Worm (Caenorhabditis elegans): ENCODE measurements around the gene srd-35.

The srd-35 gene

DNA sequence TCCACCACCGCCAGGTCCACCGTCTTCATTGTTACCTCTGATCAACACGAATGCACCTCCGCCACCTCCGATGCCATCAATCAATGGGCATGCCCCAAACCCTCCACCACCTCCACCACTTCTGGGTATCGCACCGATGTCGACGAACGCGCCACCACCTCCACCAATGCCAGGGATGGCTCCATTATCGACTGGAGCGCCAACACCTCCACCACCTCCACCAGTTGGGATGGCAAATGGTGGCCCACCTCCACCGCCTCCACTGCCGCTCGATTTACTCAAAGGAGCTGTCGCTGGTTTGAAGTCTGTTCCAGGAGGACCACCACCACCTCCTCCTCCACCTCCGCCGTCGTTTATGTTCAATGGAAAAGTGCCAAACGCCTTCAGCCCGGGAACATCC, 40.2 kb downstream of the srd-35 start:
- TF ChIP-seq mab-5 (tag; optimal IDR thresholded peaks at IDR 0.05) (no peak), lin-32 (GFP tag; optimal IDR thresholded peaks at IDR 0.05) (no peak), drap-1 (GFP tag; optimal IDR thresholded peaks at IDR 0.05) (no peak), hlh-1 (tag; optimal IDR thresholded peaks at IDR 0.05) (no peak), ztf-11 (tag; optimal IDR thresholded peaks at IDR 0.05) (no peak), unc-62 (GFP tag; optimal IDR thresholded peaks at IDR 0.05) (no peak)

DNA sequence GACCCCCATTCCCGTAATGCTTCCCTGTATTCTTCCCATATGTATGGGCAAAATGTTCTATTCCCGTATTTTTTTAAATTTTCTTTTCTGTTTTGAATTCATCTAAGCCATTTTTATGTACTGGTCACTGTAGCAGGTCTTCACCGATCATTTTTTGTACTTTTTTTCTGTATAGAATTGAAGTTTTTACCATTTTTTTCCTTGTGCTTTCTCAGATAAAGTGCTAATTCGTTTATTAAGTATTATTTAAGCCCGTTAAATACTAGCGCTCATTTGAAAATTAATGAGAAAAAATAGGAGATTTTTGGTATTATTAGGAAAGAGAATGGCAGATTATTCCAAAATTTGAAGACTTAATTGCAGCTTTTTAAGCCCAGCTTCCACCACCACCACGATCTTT, 42.6 kb downstream of the srd-35 start:
- TF ChIP-seq ceh-39 (tag; optimal IDR thresholded peaks at IDR 0.05) (no peak), ham-2 (GFP tag; optimal IDR thresholded peaks at IDR 0.05) (no peak), elt-1 (tag; optimal IDR thresholded peaks at IDR 0.05; ENCODE audit: borderline replicate concordance, insufficient read depth) (no peak), lin-32 (GFP tag; optimal IDR thresholded peaks at IDR 0.05) (no peak), ceh-43 (GFP tag; optimal IDR thresholded peaks at IDR 0.05) (no peak), mab-5 (tag; optimal IDR thresholded peaks at IDR 0.05) (no peak), ceh-83 (GFP tag; optimal IDR thresholded peaks at IDR 0.05) (no peak), nhr-237 (tag; optimal IDR thresholded peaks at IDR 0.05) (no peak), flh-1 (GFP tag; optimal IDR thresholded peaks at IDR 0.05) (no peak), nhr-28 (tag; optimal IDR thresholded peaks at IDR 0.05) (no peak), ces-1 (GFP tag; optimal IDR thresholded peaks at IDR 0.05) (no peak), ztf-11 (tag; optimal IDR thresholded peaks at IDR 0.05) (no peak), tbx-8 (GFP tag; optimal IDR thresholded peaks at IDR 0.05) (no peak), mep-1 (tag; optimal IDR thresholded peaks at IDR 0.05) (no peak), sptf-1 (tag; optimal IDR thresholded peaks at IDR 0.05) (no peak), M03D4.4 (tag; optimal IDR thresholded peaks at IDR 0.05) (no peak), cnd-1 (tag; optimal IDR thresholded peaks at IDR 0.05) (no peak)

DNA sequence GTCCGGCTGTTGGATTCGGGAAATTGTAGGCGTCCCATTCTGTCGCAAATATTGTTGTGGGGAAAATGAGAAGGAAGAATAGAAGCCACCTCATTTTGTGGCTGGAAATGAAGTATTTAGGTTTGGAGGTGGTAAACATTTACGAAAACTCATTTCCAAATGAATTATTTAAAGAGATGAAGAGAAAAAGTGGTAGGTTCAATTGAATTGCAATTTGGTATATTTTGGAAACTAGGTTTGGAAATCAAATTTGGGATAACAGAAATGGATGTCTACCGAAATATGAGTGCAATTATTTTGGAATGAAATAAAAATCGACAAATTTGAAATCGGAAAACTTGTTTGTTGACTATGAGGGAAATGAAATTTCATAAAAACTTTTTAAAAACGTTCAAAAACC, 44.6 kb downstream of the srd-35 start, which contains the start of gene F15B9.10:
Gene F15B9.10 (minus strand): TSS at position 101 of the 400 bp plus-strand sequence.
- TF ChIP-seq ceh-43 (GFP tag; optimal IDR thresholded peaks at IDR 0.05) (no peak), ces-1 (GFP tag; optimal IDR thresholded peaks at IDR 0.05) (no peak), pha-4 (tag; optimal IDR thresholded peaks at IDR 0.05) (no peak), mls-2 (tag; optimal IDR thresholded peaks at IDR 0.05) (no peak), ztf-11 (tag; optimal IDR thresholded peaks at IDR 0.05) (no peak), lin-32 (GFP tag; optimal IDR thresholded peaks at IDR 0.05) (no peak), elt-1 (tag; optimal IDR thresholded peaks at IDR 0.05; ENCODE audit: borderline replicate concordance, insufficient read depth) (no peak), sptf-1 (tag; optimal IDR thresholded peaks at IDR 0.05) (no peak), nhr-28 (tag; optimal IDR thresholded peaks at IDR 0.05) (no peak), flh-1 (GFP tag; optimal IDR thresholded peaks at IDR 0.05) (no peak), unc-39 (tag; optimal IDR thresholded peaks at IDR 0.05) (no peak), hlh-1 (tag; optimal IDR thresholded peaks at IDR 0.05) (no peak), blmp-1 (tag; optimal IDR thresholded peaks at IDR 0.05) (no peak), nhr-76 (tag; optimal IDR thresholded peaks at IDR 0.05) (no peak), unc-120 (tag; optimal IDR thresholded peaks at IDR 0.05; ENCODE audit: poor library complexity, severe bottlenecking) (no peak)

DNA sequence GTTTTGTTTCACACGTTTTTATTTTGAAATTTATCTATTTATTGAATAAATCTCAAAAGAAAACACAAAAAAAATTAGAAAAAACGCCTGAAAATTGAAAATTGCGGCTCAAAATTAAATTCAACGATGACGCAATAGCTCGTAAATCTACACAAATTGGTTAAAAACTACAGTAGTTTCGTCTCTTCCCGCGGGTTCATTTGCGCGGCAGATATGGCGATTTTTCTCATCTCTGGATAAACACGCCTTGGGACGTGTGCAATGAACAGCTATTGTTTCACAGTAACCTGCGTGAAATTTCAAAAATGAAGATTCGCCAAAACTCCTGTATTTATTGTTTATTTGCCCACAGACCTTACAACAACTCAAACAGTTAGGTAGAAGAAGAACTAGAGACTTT, 45.1 kb downstream of the srd-35 start:
- no peak for TF ChIP-seq nhr-76 (tag; optimal IDR thresholded peaks at IDR 0.05)
- TF ChIP-seq sem-2 (GFP tag; optimal IDR thresholded peaks at IDR 0.05) = no peak
- no peak for TF ChIP-seq cnd-1 (tag; optimal IDR thresholded peaks at IDR 0.05)
- no peak for TF ChIP-seq elt-1 (tag; optimal IDR thresholded peaks at IDR 0.05; ENCODE audit: borderline replicate concordance, insufficient read depth)
- no peak for TF ChIP-seq lin-13 (tag; optimal IDR thresholded peaks at IDR 0.05)
- TF ChIP-seq M03D4.4 (tag; optimal IDR thresholded peaks at IDR 0.05) = no peak
- TF ChIP-seq tbx-8 (GFP tag; optimal IDR thresholded peaks at IDR 0.05) = no peak
- TF ChIP-seq ceh-83 (GFP tag; optimal IDR thresholded peaks at IDR 0.05) = no peak
- no peak for TF ChIP-seq pha-4 (tag; optimal IDR thresholded peaks at IDR 0.05)
- TF ChIP-seq nhr-237 (tag; optimal IDR thresholded peaks at IDR 0.05) = no peak
- TF ChIP-seq blmp-1 (tag; optimal IDR thresholded peaks at IDR 0.05) = no peak

DNA sequence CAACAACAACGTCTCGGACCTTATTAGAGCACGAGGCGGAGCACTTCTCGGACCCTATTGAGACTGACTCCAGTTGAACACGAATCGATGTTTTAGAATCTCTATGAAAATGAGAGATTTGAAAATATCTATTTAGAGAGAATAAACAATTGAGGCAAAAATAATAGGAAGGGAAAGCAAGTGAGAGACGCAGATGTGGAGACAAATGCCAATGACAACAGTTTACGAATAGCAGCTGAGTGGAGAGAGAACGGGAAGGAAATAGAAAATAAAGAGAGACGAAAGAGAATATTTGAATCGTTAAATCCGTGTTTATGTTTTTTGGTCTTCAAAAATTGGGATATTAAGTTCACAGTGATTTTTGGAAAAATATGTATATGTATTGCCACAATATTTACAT, 45.7 kb downstream of the srd-35 start:
- TF ChIP-seq cnd-1 (tag; optimal IDR thresholded peaks at IDR 0.05) (no peak), lsy-2 (tag; optimal IDR thresholded peaks at IDR 0.05) (peak; percentile 28), bed-3 (GFP tag; optimal IDR thresholded peaks at IDR 0.05) (no peak), ces-1 (GFP tag; optimal IDR thresholded peaks at IDR 0.05) (peak; percentile 59), snpc-4 (tag; optimal IDR thresholded peaks at IDR 0.05) (no peak), flh-1 (GFP tag; optimal IDR thresholded peaks at IDR 0.05) (no peak), nhr-76 (tag; optimal IDR thresholded peaks at IDR 0.05) (no peak), ceh-43 (GFP tag; optimal IDR thresholded peaks at IDR 0.05) (no peak), blmp-1 (tag; optimal IDR thresholded peaks at IDR 0.05) (no peak), ceh-83 (GFP tag; optimal IDR thresholded peaks at IDR 0.05) (no peak), unc-120 (tag; optimal IDR thresholded peaks at IDR 0.05; ENCODE audit: poor library complexity, severe bottlenecking) (peak; percentile 50), elt-1 (tag; optimal IDR thresholded peaks at IDR 0.05; ENCODE audit: borderline replicate concordance, insufficient read depth) (no peak), zip-8 (tag; optimal IDR thresholded peaks at IDR 0.05) (no peak), nhr-28 (tag; optimal IDR thresholded peaks at IDR 0.05) (no peak), elt-3 (tag; optimal IDR thresholded peaks at IDR 0.05) (no peak), hlh-1 (tag; optimal IDR thresholded peaks at IDR 0.05) (peak; percentile 29), nhr-2 (tag; optimal IDR thresholded peaks at IDR 0.05) (no peak), pha-4 (tag; optimal IDR thresholded peaks at IDR 0.05) (peak; percentile 10)
